Fruit fly (Drosophila melanogaster) whole organism, adult: Measurements from ENCODE around the gene Kul.
A peak's percentile ranks its signal among the peaks of the same experiment; 100 is the strongest.

Source experiments
- CG14711 ChIP-seq: fragments of 200-800 bp; sonication (Bioruptor generic); optimal IDR thresholded peaks from 2 replicates; lab custom pipeline; 2018; ENCODE audit warnings: missing biosample characterization, mild to moderate bottlenecking, missing genetic modification characterization, moderate library complexity
- CG5204 ChIP-seq: fragments of 200-800 bp; sonication (Bioruptor generic); optimal IDR thresholded peaks from 2 replicates; lab custom pipeline; 2016; ENCODE audit warnings: missing biosample characterization, missing genetic modification characterization
- CG7101 ChIP-seq: fragments of 200-800 bp; sonication (Bioruptor generic); optimal IDR thresholded peaks from 2 replicates; lab custom pipeline; 2018; ENCODE audit warnings: missing biosample characterization, mild to moderate bottlenecking, missing genetic modification characterization, moderate library complexity
- Clk ChIP-seq: fragments of 200-800 bp; sonication (Bioruptor generic); optimal IDR thresholded peaks from 2 replicates; lab custom pipeline; 2017; ENCODE audit warnings: missing biosample characterization, missing genetic modification characterization
- Hr96 ChIP-seq: fragments of 200-800 bp; sonication (Bioruptor generic); optimal IDR thresholded peaks from 2 replicates; lab custom pipeline; 2016; ENCODE audit warnings: missing biosample characterization, missing genetic modification characterization
- Mnt ChIP-seq: fragments of 200-800 bp; sonication (Bioruptor generic); optimal IDR thresholded peaks from 2 replicates; lab custom pipeline; 2016; ENCODE audit warnings: missing biosample characterization, mild to moderate bottlenecking, missing genetic modification characterization
- bab1 ChIP-seq: fragments of 200-800 bp; sonication (Bioruptor generic); optimal IDR thresholded peaks from 3 replicates; lab custom pipeline; 2019; ENCODE audit warnings: missing biosample characterization, mild to moderate bottlenecking, missing genetic modification characterization, moderate library complexity
- cic ChIP-seq: fragments of 200-800 bp; sonication (Bioruptor generic); optimal IDR thresholded peaks from 2 replicates; lab custom pipeline; 2017; ENCODE audit warnings: missing biosample characterization, mild to moderate bottlenecking, missing genetic modification characterization, moderate library complexity
- cnc ChIP-seq, 2 experiments: fragments of >200 bp; optimal IDR thresholded peaks; 2 replicates each; lab custom pipeline; 2017
- kay ChIP-seq: fragments of 200-800 bp; sonication (Bioruptor generic); peaks from one replicate; lab custom pipeline; 2016; ENCODE audit warnings: missing biosample characterization, missing genetic modification characterization, borderline replicate concordance
- ovo ChIP-seq: fragments of 200-800 bp; sonication (Bioruptor generic); optimal IDR thresholded peaks from 2 replicates; lab custom pipeline; 2016; ENCODE audit warnings: missing biosample characterization, missing genetic modification characterization
- pad ChIP-seq: fragments of 200-800 bp; sonication (Bioruptor generic); optimal IDR thresholded peaks from 3 replicates; lab custom pipeline; 2017; ENCODE audit warnings: missing biosample characterization, missing genetic modification characterization, mild to moderate bottlenecking, moderate library complexity, missing genetic modification reagents
- tj ChIP-seq: fragments of 200-800 bp; sonication (Bioruptor generic); optimal IDR thresholded peaks from 3 replicates; lab custom pipeline; 2017; ENCODE audit warnings: missing biosample characterization, mild to moderate bottlenecking, missing genetic modification characterization, moderate library complexity
- toe ChIP-seq: fragments of 200-800 bp; sonication (Bioruptor generic); optimal IDR thresholded peaks from 2 replicates; lab custom pipeline; 2016; ENCODE audit warnings: missing biosample characterization, missing genetic modification characterization

- TF ChIP-seq pad (GFP tag; lab: Kevin White, UChicago) = peak; percentile 92
- TF ChIP-seq cnc (optimal IDR thresholded peaks at IDR 0.05; lab: Kevin White, UChicago) = no peak
- peak; percentile 95 for TF ChIP-seq CG14711 (tag; lab: Kevin White, UChicago)
- peak; percentile 83 for TF ChIP-seq tj
- TF ChIP-seq CG7101 (tag; lab: Kevin White, UChicago) = peak; percentile 99
- peak; percentile 100 for TF ChIP-seq toe (GFP tag; lab: Kevin White, UChicago)
- peak; percentile 98 for TF ChIP-seq CG5204 (GFP tag; lab: Kevin White, UChicago)
- peak; percentile 96 for TF ChIP-seq Mnt (GFP tag; lab: Kevin White, UChicago)
- no peak for TF ChIP-seq kay (GFP tag; lab: Kevin White, UChicago)
- TF ChIP-seq Hr96 = peak; percentile 100
- peak; percentile 90 for TF ChIP-seq ovo (GFP tag; lab: Kevin White, UChicago)
- peak; percentile 97 for TF ChIP-seq Clk (GFP tag; lab: Kevin White, UChicago)
- peak; percentile 98 for TF ChIP-seq bab1
- TF ChIP-seq cic (GFP tag; lab: Kevin White, UChicago) = peak; percentile 92
These were observed 11.1 kb downstream of the Kul start, which contains the start of the genes CG7601 and CIA30 for dm6 chr3R:29736678-29737093.
